Worm (Caenorhabditis elegans): ENCODE measurements around the gene spe-39.

Gene spe-39

DNA sequence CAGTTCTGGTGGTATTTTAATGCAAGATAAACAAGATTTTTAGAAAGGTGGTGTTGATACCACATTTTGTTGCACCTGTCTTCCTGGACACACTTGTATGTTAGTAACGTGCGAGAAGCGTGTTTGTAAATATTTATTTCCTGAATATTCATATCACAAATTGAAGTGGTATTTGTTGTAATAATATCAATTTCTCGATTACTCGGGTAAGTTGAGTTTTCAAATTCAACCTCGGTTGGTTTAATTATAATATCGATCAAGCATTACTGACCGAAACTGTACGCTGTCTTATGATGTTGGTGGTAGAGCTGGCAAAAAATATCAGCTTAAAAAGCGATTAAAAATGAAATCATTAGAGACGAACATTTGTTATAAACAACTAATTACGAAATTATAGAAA lies 18.7 kb downstream of the spe-39 start, which contains the start of gene dmsr-11:
TSS of gene dmsr-11 (minus strand) at position 101 of the 400 bp plus-strand sequence.
- TF ChIP-seq scrt-1 (GFP tag; IDR thresholded peaks at IDR 0.05) = no peak
- no peak for TF ChIP-seq flt-1 (GFP tag; IDR thresholded peaks at IDR 0.05)
- no peak for TF ChIP-seq tbx-11 (GFP tag; IDR thresholded peaks at IDR 0.05)
- no peak for TF ChIP-seq ama-1 (optimal IDR thresholded peaks at IDR 0.05)
- TF ChIP-seq ets-7 (tag; optimal IDR thresholded peaks at IDR 0.05) = no peak
- no peak for TF ChIP-seq tra-4 (tag; optimal IDR thresholded peaks at IDR 0.05)
- no peak for TF ChIP-seq aly-1 (tag; optimal IDR thresholded peaks at IDR 0.05)
- no peak for TF ChIP-seq ceh-13 (GFP tag; optimal IDR thresholded peaks at IDR 0.05)
- TF ChIP-seq F13C5.2 (tag; optimal IDR thresholded peaks at IDR 0.05) = no peak
- TF ChIP-seq hmbx-1 (tag; optimal IDR thresholded peaks at IDR 0.05) = no peak
- TF ChIP-seq sea-1 (GFP tag; conservative IDR thresholded peaks at IDR 0.05) = no peak
- no peak for TF ChIP-seq B0310.2 (tag; optimal IDR thresholded peaks at IDR 0.05)
- no peak for TF ChIP-seq tbx-37 (GFP tag; conservative IDR thresholded peaks at IDR 0.05)
- TF ChIP-seq pes-1 (GFP tag; IDR thresholded peaks at IDR 0.05) = no peak
- no peak for TF ChIP-seq hnd-1 (tag; optimal IDR thresholded peaks at IDR 0.05)
- TF ChIP-seq ceh-36 (tag; optimal IDR thresholded peaks at IDR 0.05) = no peak
- TF ChIP-seq hmg-4 (GFP tag; optimal IDR thresholded peaks at IDR 0.05) = no peak

DNA sequence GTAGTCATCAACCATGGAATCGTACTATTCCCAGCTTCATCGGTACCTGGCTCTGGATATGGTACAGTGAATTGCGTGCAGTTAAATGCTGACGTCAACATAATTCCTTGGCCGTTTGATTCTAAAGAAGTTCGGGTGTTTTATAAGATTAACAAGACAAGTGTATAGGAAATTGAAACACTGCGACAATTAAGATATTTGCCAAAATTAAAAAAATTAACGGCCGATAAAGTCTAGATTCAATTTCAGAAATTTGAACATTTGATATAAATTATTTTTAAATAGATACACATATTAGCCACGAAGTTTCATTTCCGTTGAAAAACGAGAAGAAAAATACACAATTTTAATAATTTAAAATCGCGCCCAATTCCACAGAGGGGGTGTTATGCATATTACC lies 21.1 kb downstream of the spe-39 start, which contains the start of gene dmsr-12:
TSS of gene dmsr-12 (minus strand) at position 101 of the 400 bp plus-strand sequence.
- TF ChIP-seq ceh-13 (GFP tag; optimal IDR thresholded peaks at IDR 0.05) = no peak
- no peak for TF ChIP-seq flt-1 (GFP tag; IDR thresholded peaks at IDR 0.05)
- no peak for TF ChIP-seq hnd-1 (tag; optimal IDR thresholded peaks at IDR 0.05)
- no peak for TF ChIP-seq tra-4 (tag; optimal IDR thresholded peaks at IDR 0.05)
- no peak for TF ChIP-seq hmg-4 (GFP tag; optimal IDR thresholded peaks at IDR 0.05)
- no peak for TF ChIP-seq scrt-1 (GFP tag; IDR thresholded peaks at IDR 0.05)
- no peak for TF ChIP-seq sea-1 (GFP tag; conservative IDR thresholded peaks at IDR 0.05)
- TF ChIP-seq B0310.2 (tag; optimal IDR thresholded peaks at IDR 0.05) = no peak
- TF ChIP-seq tbx-37 (GFP tag; conservative IDR thresholded peaks at IDR 0.05) = no peak
- TF ChIP-seq aly-1 (tag; optimal IDR thresholded peaks at IDR 0.05) = no peak
- no peak for TF ChIP-seq hmbx-1 (tag; optimal IDR thresholded peaks at IDR 0.05)
- no peak for TF ChIP-seq F13C5.2 (tag; optimal IDR thresholded peaks at IDR 0.05)
- TF ChIP-seq ama-1 (optimal IDR thresholded peaks at IDR 0.05) = no peak
- no peak for TF ChIP-seq ceh-36 (tag; optimal IDR thresholded peaks at IDR 0.05)
- no peak for TF ChIP-seq pes-1 (GFP tag; IDR thresholded peaks at IDR 0.05)

DNA sequence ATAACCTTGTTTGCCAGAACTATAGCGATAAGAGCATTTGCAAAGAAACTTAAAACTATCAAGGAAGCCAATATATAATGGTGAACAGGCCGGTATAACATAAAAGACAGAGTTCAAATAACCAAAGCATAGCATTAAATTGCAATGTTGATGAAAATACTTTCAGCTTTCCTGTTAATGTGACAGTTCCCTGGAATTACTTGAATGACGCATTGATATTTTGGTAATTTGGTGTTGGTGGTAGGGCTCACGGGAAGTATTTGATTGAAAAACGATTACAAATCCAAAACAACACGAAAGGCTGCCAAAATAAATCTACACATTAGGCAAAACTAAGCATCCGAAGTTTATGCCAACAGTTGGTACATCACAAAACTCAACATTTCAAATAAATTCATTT lies 23.7 kb downstream of the spe-39 start, which contains the start of gene dmsr-16:
TSS of gene dmsr-16 (minus strand) at position 101 of the 400 bp plus-strand sequence.
- no peak for TF ChIP-seq sea-1 (GFP tag; conservative IDR thresholded peaks at IDR 0.05)
- TF ChIP-seq ets-7 (tag; optimal IDR thresholded peaks at IDR 0.05) = no peak
- no peak for TF ChIP-seq pes-1 (GFP tag; IDR thresholded peaks at IDR 0.05)
- TF ChIP-seq ama-1 (optimal IDR thresholded peaks at IDR 0.05) = no peak
- no peak for TF ChIP-seq hmbx-1 (tag; optimal IDR thresholded peaks at IDR 0.05)
- TF ChIP-seq ceh-36 (tag; optimal IDR thresholded peaks at IDR 0.05) = no peak
- no peak for TF ChIP-seq tbx-37 (GFP tag; conservative IDR thresholded peaks at IDR 0.05)
- no peak for TF ChIP-seq tbx-11 (GFP tag; IDR thresholded peaks at IDR 0.05)
- TF ChIP-seq hmg-4 (GFP tag; optimal IDR thresholded peaks at IDR 0.05) = no peak
- TF ChIP-seq B0310.2 (tag; optimal IDR thresholded peaks at IDR 0.05) = no peak
- TF ChIP-seq F13C5.2 (tag; optimal IDR thresholded peaks at IDR 0.05) = no peak
- TF ChIP-seq flt-1 (GFP tag; IDR thresholded peaks at IDR 0.05) = no peak
- no peak for TF ChIP-seq hnd-1 (tag; optimal IDR thresholded peaks at IDR 0.05)
- no peak for TF ChIP-seq tra-4 (tag; optimal IDR thresholded peaks at IDR 0.05)
- TF ChIP-seq aly-1 (tag; optimal IDR thresholded peaks at IDR 0.05) = no peak
- TF ChIP-seq scrt-1 (GFP tag; IDR thresholded peaks at IDR 0.05) = no peak

DNA sequence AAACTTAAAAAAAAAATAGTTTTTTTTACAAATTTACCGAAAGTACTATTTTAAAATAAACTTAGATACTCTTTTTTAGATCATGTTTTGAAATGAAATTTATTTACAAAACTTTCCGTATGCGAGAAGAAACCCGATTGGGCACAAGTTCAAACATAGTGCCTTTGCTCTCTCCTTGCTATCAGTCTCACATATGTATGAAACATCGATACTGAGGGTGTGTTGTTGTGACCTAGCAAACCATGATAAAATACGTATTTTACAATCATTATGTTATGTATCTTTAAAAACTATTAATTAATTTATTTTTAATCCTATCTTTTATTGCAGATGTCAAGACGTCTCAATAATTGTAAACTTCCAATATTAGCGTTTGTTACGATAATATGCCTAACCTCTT lies 24.8 kb downstream of the spe-39 start:
- TF ChIP-seq sea-1 (GFP tag; conservative IDR thresholded peaks at IDR 0.05) = no peak

DNA sequence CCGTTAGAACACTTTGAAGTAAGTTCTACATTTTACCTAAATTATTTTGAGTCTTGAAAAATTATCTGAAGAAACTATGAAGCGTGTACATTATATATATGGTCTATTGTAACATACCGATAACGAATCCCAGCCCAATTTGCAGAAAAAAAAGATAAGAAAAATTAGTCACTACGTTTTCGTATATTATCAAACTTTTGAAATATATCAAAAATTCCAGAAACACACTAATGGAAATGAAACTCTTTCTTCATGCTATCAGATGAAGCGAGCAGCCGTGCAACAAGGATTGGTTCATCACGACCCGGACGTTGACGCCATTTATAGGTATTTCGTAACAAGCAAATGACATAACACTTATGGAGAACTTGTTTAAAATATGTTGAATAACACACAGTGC lies 26.6 kb downstream of the spe-39 start:
- TF ChIP-seq hnd-1 (tag; optimal IDR thresholded peaks at IDR 0.05) (no peak), tbx-11 (GFP tag; IDR thresholded peaks at IDR 0.05) (no peak), hmbx-1 (tag; optimal IDR thresholded peaks at IDR 0.05) (no peak), flt-1 (GFP tag; IDR thresholded peaks at IDR 0.05) (no peak), scrt-1 (GFP tag; IDR thresholded peaks at IDR 0.05) (no peak), pes-1 (GFP tag; IDR thresholded peaks at IDR 0.05) (no peak), ceh-13 (GFP tag; optimal IDR thresholded peaks at IDR 0.05) (no peak), ets-7 (tag; optimal IDR thresholded peaks at IDR 0.05) (no peak), aly-1 (tag; optimal IDR thresholded peaks at IDR 0.05) (no peak), tbx-37 (GFP tag; conservative IDR thresholded peaks at IDR 0.05) (no peak), ceh-36 (tag; optimal IDR thresholded peaks at IDR 0.05) (no peak), B0310.2 (tag; optimal IDR thresholded peaks at IDR 0.05) (no peak), tra-4 (tag; optimal IDR thresholded peaks at IDR 0.05) (no peak), sea-1 (GFP tag; conservative IDR thresholded peaks at IDR 0.05) (no peak), hmg-4 (GFP tag; optimal IDR thresholded peaks at IDR 0.05) (no peak), F13C5.2 (tag; optimal IDR thresholded peaks at IDR 0.05) (no peak), ama-1 (optimal IDR thresholded peaks at IDR 0.05) (no peak)

DNA sequence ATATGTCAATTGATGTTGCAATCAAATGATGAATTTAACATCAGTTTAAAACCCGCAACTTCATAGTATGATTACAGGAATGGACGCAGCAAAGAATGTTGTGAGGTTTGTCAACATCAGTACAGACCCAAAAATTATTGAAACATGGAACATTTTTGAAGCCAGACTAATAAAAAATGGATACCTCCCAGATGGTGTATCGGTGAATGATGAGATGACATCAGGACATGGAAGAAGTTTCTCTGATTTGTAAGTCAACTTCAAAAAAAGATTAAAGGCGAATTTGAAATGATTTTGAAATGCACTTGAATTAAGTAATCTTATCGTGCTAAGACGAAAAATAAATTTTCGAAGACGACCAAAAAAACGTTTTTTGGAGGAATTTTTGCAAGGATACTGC lies 28.6 kb downstream of the spe-39 start:
- TF ChIP-seq tbx-11 (GFP tag; IDR thresholded peaks at IDR 0.05) (no peak), tbx-37 (GFP tag; conservative IDR thresholded peaks at IDR 0.05) (no peak), F13C5.2 (tag; optimal IDR thresholded peaks at IDR 0.05) (no peak), hmg-4 (GFP tag; optimal IDR thresholded peaks at IDR 0.05) (no peak), tra-4 (tag; optimal IDR thresholded peaks at IDR 0.05) (no peak), B0310.2 (tag; optimal IDR thresholded peaks at IDR 0.05) (no peak), aly-1 (tag; optimal IDR thresholded peaks at IDR 0.05) (no peak), scrt-1 (GFP tag; IDR thresholded peaks at IDR 0.05) (no peak), hnd-1 (tag; optimal IDR thresholded peaks at IDR 0.05) (no peak), ceh-13 (GFP tag; optimal IDR thresholded peaks at IDR 0.05) (no peak), ama-1 (optimal IDR thresholded peaks at IDR 0.05) (no peak), flt-1 (GFP tag; IDR thresholded peaks at IDR 0.05) (no peak), ets-7 (tag; optimal IDR thresholded peaks at IDR 0.05) (no peak), hmbx-1 (tag; optimal IDR thresholded peaks at IDR 0.05) (no peak), ceh-36 (tag; optimal IDR thresholded peaks at IDR 0.05) (no peak), pes-1 (GFP tag; IDR thresholded peaks at IDR 0.05) (no peak), sea-1 (GFP tag; conservative IDR thresholded peaks at IDR 0.05) (no peak)

DNA sequence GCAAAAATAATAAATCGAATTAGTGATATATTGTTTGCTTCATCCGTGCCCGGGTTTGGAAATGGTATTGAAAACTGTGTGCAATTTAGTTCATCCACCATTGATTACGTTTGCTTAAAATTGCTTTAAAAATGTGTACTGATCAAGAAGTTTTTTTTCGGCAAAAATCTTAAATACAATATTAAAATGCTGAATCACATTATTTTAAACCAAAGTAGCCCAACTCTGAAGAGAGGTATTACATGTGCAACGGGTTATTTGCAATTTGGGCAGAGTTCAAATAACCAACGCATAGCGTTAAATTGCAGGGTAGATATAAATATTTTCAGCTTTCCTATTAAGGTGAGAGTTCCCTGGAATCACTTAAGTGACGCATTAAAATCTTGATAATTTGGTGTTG lies 31.9 kb downstream of the spe-39 start, which contains the start of gene dmsr-14:
TSS of gene dmsr-14 (minus strand) at position 101 of the 400 bp plus-strand sequence.
- TF ChIP-seq ama-1 (optimal IDR thresholded peaks at IDR 0.05) (no peak), sea-1 (GFP tag; conservative IDR thresholded peaks at IDR 0.05) (no peak), ceh-36 (tag; optimal IDR thresholded peaks at IDR 0.05) (no peak), ets-7 (tag; optimal IDR thresholded peaks at IDR 0.05) (no peak), hmbx-1 (tag; optimal IDR thresholded peaks at IDR 0.05) (no peak), scrt-1 (GFP tag; IDR thresholded peaks at IDR 0.05) (no peak), ceh-13 (GFP tag; optimal IDR thresholded peaks at IDR 0.05) (no peak), hmg-4 (GFP tag; optimal IDR thresholded peaks at IDR 0.05) (no peak), tra-4 (tag; optimal IDR thresholded peaks at IDR 0.05) (no peak), B0310.2 (tag; optimal IDR thresholded peaks at IDR 0.05) (no peak), flt-1 (GFP tag; IDR thresholded peaks at IDR 0.05) (no peak), F13C5.2 (tag; optimal IDR thresholded peaks at IDR 0.05) (no peak)

Measured in whole organism, early embryonic.